Fruit fly (Drosophila melanogaster) whole organism, adult: ENCODE results near the gene CG9386.

Experiments used
- Hr96 ChIP-seq: fragments of 200-800 bp; sonication (Bioruptor generic); optimal IDR thresholded peaks from 2 replicates; lab custom pipeline; 2016; ENCODE audit warnings: missing biosample characterization, missing genetic modification characterization
- bab1 ChIP-seq: fragments of 200-800 bp; sonication (Bioruptor generic); optimal IDR thresholded peaks from 3 replicates; lab custom pipeline; 2019; ENCODE audit warnings: missing biosample characterization, mild to moderate bottlenecking, missing genetic modification characterization, moderate library complexity
- tj ChIP-seq: fragments of 200-800 bp; sonication (Bioruptor generic); optimal IDR thresholded peaks from 3 replicates; lab custom pipeline; 2017; ENCODE audit warnings: missing biosample characterization, mild to moderate bottlenecking, missing genetic modification characterization, moderate library complexity

DNA sequence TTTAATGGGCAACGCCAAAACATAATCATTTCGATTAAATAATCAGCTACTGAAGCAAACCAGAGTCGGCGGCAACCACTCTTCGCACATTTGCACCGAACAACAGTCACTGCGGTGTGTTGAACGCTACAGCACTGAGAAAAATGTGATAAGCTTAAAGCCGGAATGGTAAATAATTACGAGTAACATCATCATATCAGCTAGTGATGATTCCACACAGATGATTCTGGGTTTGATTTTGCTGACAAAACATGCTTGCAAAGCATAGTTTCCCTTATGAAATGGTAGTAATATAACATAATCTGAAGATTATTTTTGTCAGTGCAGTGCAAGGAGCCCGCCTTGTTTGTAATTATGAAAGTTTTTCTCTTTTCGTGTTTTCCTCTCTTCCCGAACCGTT, 42.9 kb upstream of the CG9386 start:
- TF ChIP-seq bab1 (GFP tag; lab: Kevin White, UChicago) = no peak
- no peak for TF ChIP-seq Hr96 (GFP tag; lab: Kevin White, UChicago)
- no peak for TF ChIP-seq tj (GFP tag; lab: Kevin White, UChicago)
